Worm (Caenorhabditis elegans) whole organism, L1 larva: ENCODE measurements around the gene taf-6.2.

Experiments used
- C04F5.9 ChIP-seq: sonication (generic microtip); optimal IDR thresholded peaks from 2 replicates; lab custom pipeline; 2016; ENCODE audit warnings: missing genetic modification characterization, missing compliant biosample characterization
- C16A3.4 ChIP-seq: fragments of 150-350 bp; optimal IDR thresholded peaks from 2 replicates; lab custom pipeline; 2014; ENCODE audit warnings: missing biosample characterization, missing genetic modification characterization
- F16B12.6 ChIP-seq: fragments of 150-350 bp; optimal IDR thresholded peaks from 2 replicates; lab custom pipeline; 2014; ENCODE audit warnings: missing biosample characterization, missing genetic modification characterization
- aly-2 ChIP-seq: fragments of 150-350 bp; optimal IDR thresholded peaks from 2 replicates; lab custom pipeline; 2014; ENCODE audit warnings: missing biosample characterization, missing genetic modification characterization
- blmp-1 ChIP-seq: fragments of 150-350 bp; optimal IDR thresholded peaks from 2 replicates; lab custom pipeline; 2014; ENCODE audit warnings: missing biosample characterization, missing genetic modification characterization
- ceh-63 ChIP-seq: fragments of 200-800 bp; sonication (Bioruptor generic); optimal IDR thresholded peaks from 2 replicates; lab custom pipeline; 2018; ENCODE audit warnings: mild to moderate bottlenecking, missing genetic modification characterization, missing compliant biosample characterization
- ceh-8 ChIP-seq: fragments of 200-800 bp; sonication (Bioruptor generic); optimal IDR thresholded peaks from 2 replicates; lab custom pipeline; 2018; ENCODE audit warnings: mild to moderate bottlenecking, missing genetic modification characterization, moderate library complexity, missing compliant biosample characterization
- ceh-88 ChIP-seq: fragments of 200-800 bp; sonication (Bioruptor generic); IDR thresholded peaks from 2 replicates; pipeline ENCODE4 v1.3.6; 2022; ENCODE audit warnings: missing genetic modification characterization, missing compliant biosample characterization
- ces-1 ChIP-seq: fragments of 150-350 bp; optimal IDR thresholded peaks from 2 replicates; lab custom pipeline; 2014; ENCODE audit warnings: missing biosample characterization, missing genetic modification reagents, missing genetic modification characterization
- dpl-1 ChIP-seq, 3 experiments: fragments of 150-350 bp in 2 of 3; sonication (generic microtip) in 1 of 3; optimal IDR thresholded peaks; 2 replicates each; lab custom pipeline; 2014 to 2017; ENCODE audit warnings: missing biosample characterization in 3 of 3, missing genetic modification characterization in 3 of 3, missing genetic modification reagents in 3 of 3
- efl-1 ChIP-seq, 4 experiments: fragments of 150-350 bp; optimal IDR thresholded peaks in 3 of 4; peaks in 1 of 4; 1 replicate in 1 of 4; 2 replicates in 3 of 4; lab custom pipeline; 2014; ENCODE audit warnings: missing biosample characterization in 2 of 4, missing genetic modification characterization in 2 of 4, missing genetic modification reagents in 2 of 4
- elt-2 ChIP-seq: sonication (generic microtip); optimal IDR thresholded peaks from 2 replicates; lab custom pipeline; 2016; ENCODE audit warnings: missing genetic modification characterization, mild to moderate bottlenecking, inconsistent platforms, missing compliant biosample characterization, missing genetic modification reagents
- elt-3 ChIP-seq, 6 experiments: fragments of 150-350 bp in 1 of 6; sonication (generic microtip); optimal IDR thresholded peaks; 2 replicates each; lab custom pipeline; 2017 to 2018; ENCODE audit warnings: missing biosample characterization in 6 of 6, missing genetic modification characterization in 6 of 6, inconsistent platforms in 1 of 6
- fos-1 ChIP-seq: fragments of 150-350 bp; optimal IDR thresholded peaks from 2 replicates; lab custom pipeline; 2014; ENCODE audit warnings: missing biosample characterization, missing genetic modification characterization
- grh-1 ChIP-seq: fragments of 200-800 bp; sonication (Bioruptor generic); IDR thresholded peaks from 2 replicates; pipeline ENCODE4 v1.3.6; 2022; ENCODE audit warnings: missing genetic modification reagents, missing genetic modification characterization, missing compliant biosample characterization
- hlh-4 ChIP-seq: sonication (generic microtip); optimal IDR thresholded peaks from 2 replicates; lab custom pipeline; 2016; ENCODE audit warnings: mild to moderate bottlenecking, missing genetic modification characterization, missing compliant biosample characterization
- hpl-2 ChIP-seq: fragments of 150-350 bp; optimal IDR thresholded peaks from 2 replicates; lab custom pipeline; 2014; ENCODE audit warnings: missing biosample characterization, missing genetic modification reagents, missing genetic modification characterization
- irx-1 ChIP-seq: sonication (generic microtip); optimal IDR thresholded peaks from 2 replicates; lab custom pipeline; 2016; ENCODE audit warnings: missing genetic modification characterization, missing compliant biosample characterization
- isw-1 ChIP-seq: fragments of 200-800 bp; sonication (Bioruptor generic); IDR thresholded peaks from 2 replicates; pipeline ENCODE4 v1.3.6; 2022; ENCODE audit warnings: missing genetic modification characterization, missing compliant biosample characterization
- jun-1 ChIP-seq: fragments of 150-350 bp; optimal IDR thresholded peaks from 2 replicates; lab custom pipeline; 2014; ENCODE audit warnings: missing biosample characterization, missing genetic modification reagents, missing genetic modification characterization
- lin-14 ChIP-seq: fragments of 200-800 bp; sonication (Bioruptor generic); optimal IDR thresholded peaks from 2 replicates; lab custom pipeline; 2018; ENCODE audit warnings: mild to moderate bottlenecking, missing genetic modification characterization, moderate library complexity, missing compliant biosample characterization
- lin-35 ChIP-seq, 2 experiments: fragments of 150-350 bp; optimal IDR thresholded peaks; 2 replicates each; lab custom pipeline; 2014; ENCODE audit warnings: missing biosample characterization in 2 of 2, missing genetic modification characterization in 2 of 2, missing genetic modification reagents in 2 of 2
- lsy-2 ChIP-seq, 2 experiments: fragments of 150-350 bp; optimal IDR thresholded peaks; 2 replicates each; lab custom pipeline; 2014; ENCODE audit warnings: missing biosample characterization in 2 of 2, missing genetic modification characterization in 2 of 2
- mab-9 ChIP-seq: fragments of 200-800 bp; sonication (Bioruptor generic); IDR thresholded peaks from 2 replicates; pipeline ENCODE4 v1.3.6; 2022; ENCODE audit warnings: missing genetic modification reagents, missing genetic modification characterization, missing compliant biosample characterization
- mdl-1 ChIP-seq, 2 experiments: fragments of 150-350 bp; optimal IDR thresholded peaks; 2 replicates each; lab custom pipeline; 2014 to 2017; ENCODE audit warnings: missing biosample characterization in 2 of 2, missing genetic modification characterization in 2 of 2, inconsistent platforms in 1 of 2
- mef-2 ChIP-seq: fragments of 150-350 bp; optimal IDR thresholded peaks from 2 replicates; lab custom pipeline; 2014; ENCODE audit warnings: missing biosample characterization, missing genetic modification characterization
- mep-1 ChIP-seq: fragments of 150-350 bp; optimal IDR thresholded peaks from 2 replicates; lab custom pipeline; 2014; ENCODE audit warnings: missing biosample characterization, missing genetic modification characterization
- nhr-11 ChIP-seq: fragments of 150-350 bp; optimal IDR thresholded peaks from 2 replicates; lab custom pipeline; 2014; ENCODE audit warnings: missing biosample characterization, missing genetic modification characterization
- nhr-12 ChIP-seq: sonication (generic microtip); optimal IDR thresholded peaks from 2 replicates; lab custom pipeline; 2017; ENCODE audit warnings: missing biosample characterization, missing genetic modification characterization
- nhr-19 ChIP-seq: fragments of 200-800 bp; sonication (Bioruptor generic); conservative IDR thresholded peaks from 2 replicates; pipeline ENCODE4 v1.3.6; 2022; ENCODE audit warnings: missing genetic modification characterization, missing compliant biosample characterization
- nhr-20 ChIP-seq: sonication (generic microtip); optimal IDR thresholded peaks from 2 replicates; lab custom pipeline; 2016; ENCODE audit warnings: mild to moderate bottlenecking, missing genetic modification characterization, missing compliant biosample characterization
- nhr-47 ChIP-seq: sonication (generic microtip); optimal IDR thresholded peaks from 2 replicates; lab custom pipeline; 2016; ENCODE audit warnings: mild to moderate bottlenecking, missing genetic modification characterization, moderate library complexity, missing compliant biosample characterization
- nhr-71 ChIP-seq: sonication (generic microtip); optimal IDR thresholded peaks from 2 replicates; lab custom pipeline; 2016; ENCODE audit warnings: mild to moderate bottlenecking, missing genetic modification characterization, moderate library complexity, missing compliant biosample characterization
- nhr-84 ChIP-seq: sonication (generic microtip); optimal IDR thresholded peaks from 2 replicates; lab custom pipeline; 2017; ENCODE audit warnings: missing biosample characterization, missing genetic modification characterization
- nhr-85 ChIP-seq: sonication (generic microtip); peaks from one replicate; lab custom pipeline; 2016; ENCODE audit warnings: missing genetic modification characterization, inconsistent platforms, missing compliant biosample characterization
- nhr-90 ChIP-seq: sonication (generic microtip); optimal IDR thresholded peaks from 2 replicates; lab custom pipeline; 2016; ENCODE audit warnings: mild to moderate bottlenecking, missing genetic modification characterization, missing compliant biosample characterization; ENCODE audit not compliant: poor library complexity
- pax-3 ChIP-seq: fragments of 200-800 bp; sonication (Bioruptor generic); optimal IDR thresholded peaks from 2 replicates; lab custom pipeline; 2018; ENCODE audit warnings: mild to moderate bottlenecking, missing genetic modification characterization, moderate library complexity, missing compliant biosample characterization
- pqm-1 ChIP-seq: sonication (generic microtip); optimal IDR thresholded peaks from 3 replicates; lab custom pipeline; 2017; ENCODE audit warnings: missing biosample characterization, missing genetic modification characterization
- snpc-4 ChIP-seq: fragments of 150-350 bp; optimal IDR thresholded peaks from 2 replicates; lab custom pipeline; 2014; ENCODE audit warnings: missing biosample characterization, missing genetic modification characterization
- snu-23 ChIP-seq: sonication (generic microtip); optimal IDR thresholded peaks from 2 replicates; lab custom pipeline; 2016; ENCODE audit warnings: missing genetic modification characterization, missing compliant biosample characterization
- sox-4 ChIP-seq: sonication (generic microtip); optimal IDR thresholded peaks from 2 replicates; lab custom pipeline; 2016; ENCODE audit warnings: missing genetic modification characterization, missing compliant biosample characterization
- sup-37 ChIP-seq: fragments of 200-800 bp; sonication (Bioruptor generic); optimal IDR thresholded peaks from 2 replicates; lab custom pipeline; 2018; ENCODE audit warnings: mild to moderate bottlenecking, missing genetic modification characterization, missing compliant biosample characterization
- swsn-7 ChIP-seq: sonication (generic microtip); optimal IDR thresholded peaks from 2 replicates; lab custom pipeline; 2016; ENCODE audit warnings: missing genetic modification characterization, missing compliant biosample characterization
- tbx-2 ChIP-seq: sonication (generic microtip); optimal IDR thresholded peaks from 2 replicates; lab custom pipeline; 2016; ENCODE audit warnings: missing genetic modification characterization, missing compliant biosample characterization
- tlp-1 ChIP-seq: fragments of 150-350 bp; optimal IDR thresholded peaks from 2 replicates; lab custom pipeline; 2014; ENCODE audit warnings: missing biosample characterization, missing genetic modification characterization
- unc-130 ChIP-seq: fragments of 150-350 bp; optimal IDR thresholded peaks from 2 replicates; lab custom pipeline; 2017; ENCODE audit warnings: missing biosample characterization, missing genetic modification characterization, inconsistent platforms
- unc-30 ChIP-seq: sonication (generic microtip); optimal IDR thresholded peaks from 2 replicates; lab custom pipeline; 2017; ENCODE audit warnings: missing biosample characterization, missing genetic modification characterization
- unc-62 ChIP-seq: fragments of 150-350 bp; optimal IDR thresholded peaks from 2 replicates; lab custom pipeline; 2014; ENCODE audit warnings: missing biosample characterization, missing genetic modification reagents, missing genetic modification characterization
- unc-86 ChIP-seq: sonication (generic microtip); optimal IDR thresholded peaks from 2 replicates; lab custom pipeline; 2016; ENCODE audit warnings: missing genetic modification characterization, missing compliant biosample characterization
- vab-15 ChIP-seq: sonication (generic microtip); optimal IDR thresholded peaks from 2 replicates; lab custom pipeline; 2017; ENCODE audit warnings: missing genotype, mild to moderate bottlenecking, missing genetic modification characterization, missing compliant biosample characterization
- zip-4 ChIP-seq: fragments of 200-800 bp; sonication (Bioruptor generic); optimal IDR thresholded peaks from 2 replicates; lab custom pipeline; 2018; ENCODE audit warnings: mild to moderate bottlenecking, missing genetic modification characterization, moderate library complexity, missing compliant biosample characterization

taf-6.2 gene

ce11 chrIV:3648634-3649240 is 45.8 kb downstream of the taf-6.2 start, which contains the start of gene CC8.2:
CC8.2 (minus strand) TSS chrIV:3648684.
- TF ChIP-seq ces-1 (GFP tag; lab: Kevin White, UChicago) (no peak), ceh-63 (GFP tag; lab: Kevin White, UChicago) (no peak), mab-9 (GFP tag; lab: Robert Waterston, UW) (no peak), lin-14 (peak; percentile 82), ceh-88 (no peak), nhr-71 (peak; percentile 73), tbx-2 (tag; lab: Kevin White, UChicago) (peak; percentile 63), blmp-1 (tag; lab: Kevin White, UChicago) (peak; percentile 55), ceh-8 (GFP tag; lab: Kevin White, UChicago) (peak; percentile 22), unc-130 (tag; lab: Kevin White, UChicago) (peak; percentile 45), lsy-2 (tag; optimal IDR thresholded peaks at IDR 0.05; lab: Kevin White, UChicago) (peak; percentile 17 to 50), irx-1 (tag; lab: Kevin White, UChicago) (no peak), nhr-11 (tag; lab: Kevin White, UChicago) (no peak), elt-3 (tag; optimal IDR thresholded peaks at IDR 0.05; lab: Kevin White, UChicago) (peak in 4 of 6 experiments; percentile 5 to 84 (median 61)), hpl-2 (no peak), nhr-47 (peak; percentile 58), C16A3.4 (tag; lab: Kevin White, UChicago) (peak; percentile 17), mdl-1 (tag; optimal IDR thresholded peaks at IDR 0.05; lab: Kevin White, UChicago) (peak in 1 of 2 experiments; percentile 70), grh-1 (GFP tag; lab: Robert Waterston, UW) (0 out of 2 replicates have a peak, but pooled peaks have one; percentile 40), snu-23 (GFP tag; lab: Kevin White, UChicago) (peak; percentile 63), nhr-90 (tag; lab: Kevin White, UChicago) (peak; percentile 74), sup-37 (GFP tag; lab: Kevin White, UChicago) (peak; percentile 6), swsn-7 (tag; lab: Kevin White, UChicago) (no peak), pqm-1 (no peak), F16B12.6 (no peak), nhr-85 (tag; lab: Kevin White, UChicago) (peak; percentile 90), lin-35 (GFP tag; optimal IDR thresholded peaks at IDR 0.05; lab: Kevin White, UChicago) (peak; percentile 16 to 66), nhr-20 (tag; lab: Kevin White, UChicago) (peak; percentile 59), mef-2 (tag; lab: Kevin White, UChicago) (no peak), snpc-4 (tag; lab: Kevin White, UChicago) (no peak), unc-30 (tag; lab: Kevin White, UChicago) (no peak), pax-3 (tag; lab: Kevin White, UChicago) (no peak), hlh-4 (tag; lab: Kevin White, UChicago) (no peak), dpl-1 (GFP tag; optimal IDR thresholded peaks at IDR 0.05; lab: Kevin White, UChicago) (peak; percentile 9 to 50 (median 27)), elt-2 (tag; lab: Kevin White, UChicago) (no peak), nhr-19 (GFP tag; lab: Robert Waterston, UW) (peak; percentile 45), efl-1 (optimal IDR thresholded peaks at IDR 0.05; lab: Kevin White, UChicago) (peak in 1 of 2 experiments; percentile 0), efl-1 (GFP tag; optimal IDR thresholded peaks at IDR 0.05 in 1 of 2; lab: Kevin White, UChicago) (no peak), aly-2 (no peak), unc-62 (GFP tag; lab: Kevin White, UChicago) (no peak), sox-4 (no peak), isw-1 (no peak)

- TF ChIP-seq jun-1 (tag; lab: Kevin White, UChicago) = no peak
- no peak for TF ChIP-seq tlp-1 (tag; lab: Kevin White, UChicago)
- no peak for TF ChIP-seq F16B12.6
- no peak for TF ChIP-seq nhr-12 (tag; lab: Kevin White, UChicago)
- TF ChIP-seq ceh-63 (GFP tag; lab: Kevin White, UChicago) = no peak
- no peak for TF ChIP-seq unc-86 (tag; lab: Kevin White, UChicago)
- no peak for TF ChIP-seq sup-37 (GFP tag; lab: Kevin White, UChicago)
- TF ChIP-seq fos-1 (tag; lab: Kevin White, UChicago) = no peak
- TF ChIP-seq zip-4 (GFP tag; lab: Kevin White, UChicago) = no peak
- no peak for TF ChIP-seq snpc-4 (tag; lab: Kevin White, UChicago)
- no peak for TF ChIP-seq grh-1 (GFP tag; lab: Robert Waterston, UW)
- no peak for TF ChIP-seq C04F5.9
- TF ChIP-seq nhr-71 = peak; percentile 89
- no peak for TF ChIP-seq vab-15 (tag; lab: Kevin White, UChicago)
- TF ChIP-seq mep-1 = peak; percentile 12
- no peak for TF ChIP-seq efl-1 (optimal IDR thresholded peaks at IDR 0.05; lab: Kevin White, UChicago)
- no peak for TF ChIP-seq efl-1 (GFP tag; optimal IDR thresholded peaks at IDR 0.05 in 1 of 2; lab: Kevin White, UChicago)
- no peak for TF ChIP-seq mab-9 (GFP tag; lab: Robert Waterston, UW)
- TF ChIP-seq nhr-84 (tag; lab: Kevin White, UChicago) = no peak
Measured at ce11 chrIV:3647551-3647950, 47.0 kb downstream of the taf-6.2 start.
